Fruit fly (Drosophila melanogaster): ENCODE results near the gene ImpL2.

Gene ImpL2

dm6 chr3L:4204239-4204638, 31.7 kb downstream of the ImpL2 start, which contains the start of gene CG15005:
CG15005 (minus strand) TSS chr3L:4204339.
- TF ChIP-seq CG8478 (optimal IDR thresholded peaks at IDR 0.05) (no peak), CTCF (optimal IDR thresholded peaks at IDR 0.05) (no peak)

DNA sequence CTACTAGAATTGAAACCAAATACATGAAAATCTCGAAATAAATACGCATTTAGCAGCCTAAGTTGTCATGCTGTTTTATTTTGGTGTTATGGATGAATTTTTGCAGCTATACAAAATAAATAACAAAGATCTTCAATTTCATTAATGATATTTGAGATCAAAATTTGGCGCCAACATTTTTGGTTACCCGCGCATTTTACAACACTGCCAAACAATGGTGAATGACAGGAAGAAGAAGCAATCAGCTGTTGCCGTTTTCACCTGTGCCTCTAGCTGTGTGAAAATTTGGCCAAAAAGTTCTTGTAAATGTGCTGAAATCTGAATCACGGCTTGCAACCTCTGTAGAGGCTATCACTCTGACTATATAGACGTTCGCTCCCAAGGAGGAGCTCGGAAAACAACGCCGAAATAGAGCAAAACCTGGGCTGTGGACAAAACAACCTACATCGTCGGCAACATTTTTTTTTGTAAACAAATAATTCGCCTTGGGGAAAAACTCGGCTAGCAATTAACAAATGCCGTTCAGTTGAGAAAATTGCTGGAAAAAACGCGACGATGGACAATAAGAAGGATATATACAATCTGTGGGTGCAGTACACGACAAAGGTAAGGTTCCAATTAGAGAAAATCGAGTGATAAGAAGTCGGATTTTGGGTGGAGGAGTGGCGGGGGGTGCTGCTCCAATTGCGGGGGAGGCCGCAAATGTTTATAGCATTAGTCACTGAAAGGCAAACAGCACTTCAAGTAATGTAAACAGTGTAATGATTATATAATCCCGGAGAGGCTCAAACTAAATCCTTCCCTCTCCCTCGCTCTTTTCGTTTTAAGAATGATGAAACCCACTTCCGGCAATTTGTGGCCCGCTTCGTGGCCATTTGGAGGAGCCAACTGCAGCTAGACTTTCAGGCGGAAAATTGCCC, 42.0 kb downstream of the ImpL2 start, which contains the start of gene CG43367:
CG43367 (plus strand) TSS at position 264 of the 920 bp plus-strand sequence.
- no peak for TF ChIP-seq CG8478 (optimal IDR thresholded peaks at IDR 0.05)

DNA sequence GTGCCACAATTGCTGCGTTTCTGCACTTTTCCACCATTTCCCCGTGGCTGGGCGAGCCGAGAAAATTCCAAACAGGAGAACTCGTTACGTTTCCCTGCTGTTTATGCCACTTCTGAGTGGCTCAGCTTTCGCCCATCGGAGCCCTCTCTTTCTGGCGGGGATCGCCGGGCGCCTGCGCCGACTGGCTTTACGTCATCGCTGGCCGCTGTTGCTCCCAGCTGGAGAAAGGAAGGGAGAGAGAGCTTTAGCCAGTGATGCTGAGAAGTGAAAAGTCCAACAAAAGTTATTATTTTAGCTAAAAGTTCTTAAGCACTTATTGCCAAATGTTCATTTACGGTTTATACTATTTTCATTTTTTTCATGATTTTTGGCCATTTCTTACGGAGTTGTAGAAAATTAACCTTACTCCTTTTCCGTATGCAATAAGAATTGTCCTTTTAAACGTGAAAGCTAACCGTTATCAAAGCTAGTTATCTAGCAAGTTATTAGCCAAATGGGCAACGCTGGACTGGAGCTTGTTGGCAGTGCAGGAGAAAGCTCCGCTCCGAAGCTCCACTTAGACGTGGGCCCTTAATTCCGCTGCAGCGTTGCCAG, 47.9 kb downstream of the ImpL2 start, which contains the start of the genes Teh2 and tipE:
Teh2 (minus strand) TSS at position 94 of the 594 bp plus-strand sequence.
tipE (plus strand) TSS at position 570 of the 594 bp plus-strand sequence.
- TF ChIP-seq CG8478 (optimal IDR thresholded peaks at IDR 0.05) (no peak), CTCF (optimal IDR thresholded peaks at IDR 0.05) (no peak)

- no peak for TF ChIP-seq CTCF (optimal IDR thresholded peaks at IDR 0.05)
- no peak for TF ChIP-seq CG8478 (optimal IDR thresholded peaks at IDR 0.05)
These were observed 49.3 kb downstream of the ImpL2 start, which contains the start of gene VhaM9.7-c for dm6 chr3L:4186659-4187058. VhaM9.7-c (minus strand) TSS chr3L:4186865.

DNA sequence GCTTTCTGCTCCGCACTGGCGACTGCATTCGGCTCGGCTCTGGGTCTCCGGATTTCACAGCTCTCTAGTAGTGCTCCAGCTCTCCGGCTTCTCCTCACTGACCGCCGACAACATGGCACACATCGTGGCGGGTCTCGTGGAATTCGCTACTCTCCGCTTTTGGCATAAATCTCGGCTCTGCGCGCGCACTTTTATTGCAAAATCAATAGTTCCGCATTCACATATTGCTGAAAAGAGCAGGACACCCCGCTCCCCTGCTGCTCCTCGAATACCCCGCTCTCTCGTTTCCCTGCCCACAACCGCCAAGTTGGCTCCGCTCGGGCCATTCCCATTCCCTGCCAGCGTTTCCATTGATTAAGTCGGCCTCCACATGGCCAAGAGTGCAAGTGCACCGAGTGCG, 50.7 kb downstream of the ImpL2 start:
- TF ChIP-seq CTCF (optimal IDR thresholded peaks at IDR 0.05), result no peak
- TF ChIP-seq CG8478 (optimal IDR thresholded peaks at IDR 0.05), result no peak

- TF ChIP-seq CG8478 (optimal IDR thresholded peaks at IDR 0.05) (no peak), CTCF (optimal IDR thresholded peaks at IDR 0.05) (no peak)
These were observed 51.4 kb downstream of the ImpL2 start, which contains the start of gene Teh3 for dm6 chr3L:4184563-4184962. Teh3 (minus strand) TSS chr3L:4184663.

DNA sequence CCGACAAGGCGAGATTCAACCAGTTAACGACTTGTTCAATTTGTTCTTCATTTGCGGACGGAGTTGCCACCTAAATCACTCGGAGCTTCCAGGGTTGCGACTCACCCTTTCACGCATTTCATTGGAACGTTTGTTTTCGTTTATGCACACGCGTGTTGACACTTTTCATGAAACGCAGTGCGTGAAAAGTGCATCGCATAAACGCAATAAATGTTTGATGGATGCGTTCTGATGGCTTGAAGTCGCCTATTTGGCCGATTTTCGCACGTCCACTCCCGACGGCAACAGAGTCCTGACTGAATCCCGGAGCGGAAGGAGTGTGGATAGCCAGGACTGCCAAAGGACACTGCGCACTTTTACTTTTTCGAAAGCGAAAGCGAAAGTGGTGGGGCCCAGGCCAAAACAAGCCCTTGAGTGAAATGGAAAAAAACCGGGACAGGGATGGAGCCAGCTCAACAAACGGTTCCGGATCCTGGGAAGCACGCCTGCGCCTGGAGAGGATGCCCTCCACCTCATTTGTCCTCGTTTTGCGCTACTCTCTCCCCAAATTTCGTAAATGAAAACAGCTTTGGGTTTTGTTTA, 57.9 kb downstream of the ImpL2 start, which contains the start of gene Teh4:
Teh4 (minus strand) TSS at position 290 of the 582 bp plus-strand sequence.
- TF ChIP-seq CG8478 (optimal IDR thresholded peaks at IDR 0.05) (no peak), CTCF (optimal IDR thresholded peaks at IDR 0.05) (no peak)
